Worm (Caenorhabditis elegans) whole organism, young adult: Measurements from ENCODE around the gene srb-12.
"Not testable (repeated sequence)": the region's sequence is repeated elsewhere in the genome, so short reads cannot be mapped to it uniquely, and the experiment has no call there.

ENCODE experiments used
- B0261.1 ChIP-seq: sonication (generic microtip); optimal IDR thresholded peaks from 2 replicates; lab custom pipeline; 2016; ENCODE audit warnings: mild to moderate bottlenecking, missing genetic modification characterization, moderate library complexity, missing compliant biosample characterization
- D2030.7 ChIP-seq: fragments of 200-800 bp; sonication (Bioruptor generic); IDR thresholded peaks from 2 replicates; pipeline ENCODE4 v1.3.6; 2022; ENCODE audit warnings: missing genetic modification reagents, missing genetic modification characterization, missing compliant biosample characterization
- F22D6.2 ChIP-seq: sonication (generic microtip); optimal IDR thresholded peaks from 2 replicates; lab custom pipeline; 2016; ENCODE audit warnings: mild to moderate bottlenecking, missing genetic modification characterization, missing compliant biosample characterization
- F33H1.4 ChIP-seq: fragments of 200-800 bp; sonication (Bioruptor generic); IDR thresholded peaks from 2 replicates; pipeline ENCODE4 v1.3.6; 2022; ENCODE audit warnings: missing genetic modification reagents, missing genetic modification characterization, missing compliant biosample characterization
- F49E8.2 ChIP-seq: sonication (generic microtip); optimal IDR thresholded peaks from 3 replicates; lab custom pipeline; 2017; ENCODE audit warnings: missing genetic modification characterization, mild to moderate bottlenecking, missing compliant biosample characterization, antibody characterized with exemption, moderate library complexity; ENCODE audit not compliant: insufficient read depth
- K11D2.4 ChIP-seq: fragments of 200-800 bp; sonication (Bioruptor generic); IDR thresholded peaks from 2 replicates; pipeline ENCODE4 v1.3.6; 2022; ENCODE audit warnings: missing genetic modification reagents, missing genetic modification characterization, missing compliant biosample characterization
- K12H6.12 ChIP-seq: fragments of 200-800 bp; sonication (Bioruptor generic); optimal IDR thresholded peaks from 2 replicates; lab custom pipeline; 2018; ENCODE audit warnings: mild to moderate bottlenecking, missing genetic modification characterization, missing compliant biosample characterization
- Y56A3A.18 ChIP-seq: fragments of 200-800 bp; sonication (Bioruptor generic); IDR thresholded peaks from 2 replicates; pipeline ENCODE4 v1.3.6; 2022; ENCODE audit warnings: missing genetic modification reagents, missing genetic modification characterization, missing compliant biosample characterization
- aptf-2 ChIP-seq: fragments of 200-800 bp; sonication (Bioruptor generic); conservative IDR thresholded peaks from 2 replicates; pipeline ENCODE4 v1.3.6; 2022; ENCODE audit warnings: missing genetic modification reagents, missing genetic modification characterization, missing compliant biosample characterization
- athp-1 ChIP-seq: sonication (generic microtip); optimal IDR thresholded peaks from 2 replicates; lab custom pipeline; 2017; ENCODE audit warnings: mild to moderate bottlenecking, missing genetic modification characterization, missing compliant biosample characterization
- attf-6 ChIP-seq: fragments of 200-800 bp; sonication (Bioruptor generic); IDR thresholded peaks from 2 replicates; pipeline ENCODE4 v1.3.6; 2022; ENCODE audit warnings: missing genetic modification reagents, missing genetic modification characterization, missing compliant biosample characterization
- bed-1 ChIP-seq: fragments of 200-800 bp; sonication (Bioruptor generic); IDR thresholded peaks from 2 replicates; pipeline ENCODE4 v1.3.6; 2022; ENCODE audit warnings: missing genetic modification reagents, missing genetic modification characterization, missing compliant biosample characterization
- cebp-1 ChIP-seq, 2 experiments: fragments of 200-800 bp in 1 of 2; sonication (Bioruptor generic) in 1 of 2; sonication (generic microtip) in 1 of 2; IDR thresholded peaks in 1 of 2; optimal IDR thresholded peaks in 1 of 2; 2 replicates each; pipeline versions ENCODE4 v1.3.6 to Lab custom; 2017 to 2022; ENCODE audit warnings: missing compliant biosample characterization in 2 of 2, missing genetic modification characterization in 2 of 2, mild to moderate bottlenecking in 1 of 2, missing genetic modification reagents in 1 of 2, moderate library complexity in 1 of 2
- ceh-79 ChIP-seq: sonication (generic microtip); optimal IDR thresholded peaks from 2 replicates; lab custom pipeline; 2017; ENCODE audit warnings: mild to moderate bottlenecking, missing genetic modification characterization, missing compliant biosample characterization
- die-1 ChIP-seq: sonication (generic microtip); optimal IDR thresholded peaks from 2 replicates; lab custom pipeline; 2016; ENCODE audit warnings: missing genotype, mild to moderate bottlenecking, missing genetic modification characterization, missing compliant biosample characterization
- ets-4 ChIP-seq: fragments of 200-800 bp; sonication (Bioruptor generic); optimal IDR thresholded peaks from 2 replicates; lab custom pipeline; 2018; ENCODE audit warnings: mild to moderate bottlenecking, missing genetic modification characterization, missing compliant biosample characterization
- him-1 ChIP-seq: sonication (generic microtip); optimal IDR thresholded peaks from 2 replicates; lab custom pipeline; 2016; ENCODE audit warnings: missing genotype, missing genetic modification reagents, missing genetic modification characterization, missing compliant biosample characterization
- lin-26 ChIP-seq: fragments of 200-800 bp; sonication (Bioruptor generic); IDR thresholded peaks from 2 replicates; pipeline ENCODE4 v1.3.6; 2022; ENCODE audit warnings: missing genetic modification reagents, missing genetic modification characterization, missing compliant biosample characterization
- lsl-1 ChIP-seq: fragments of 200-800 bp; sonication (Bioruptor generic); optimal IDR thresholded peaks from 2 replicates; lab custom pipeline; 2018; ENCODE audit warnings: mild to moderate bottlenecking, missing genetic modification characterization, moderate library complexity, missing compliant biosample characterization
- madf-6 ChIP-seq: fragments of 200-800 bp; sonication (Bioruptor generic); IDR thresholded peaks from 2 replicates; pipeline ENCODE4 v1.3.6; 2022; ENCODE audit warnings: missing genetic modification reagents, missing genetic modification characterization, missing compliant biosample characterization
- mel-28 ChIP-seq: sonication (generic microtip); optimal IDR thresholded peaks from 2 replicates; lab custom pipeline; 2016; ENCODE audit warnings: borderline replicate concordance, mild to moderate bottlenecking, missing genetic modification characterization, missing compliant biosample characterization
- mes-4 ChIP-seq: sonication (generic microtip); optimal IDR thresholded peaks from 2 replicates; lab custom pipeline; 2016; ENCODE audit warnings: missing genotype, missing genetic modification characterization, missing compliant biosample characterization
- rcor-1 ChIP-seq: fragments of 200-800 bp; sonication (Bioruptor generic); IDR thresholded peaks from 2 replicates; pipeline ENCODE4 v1.3.6; 2022; ENCODE audit warnings: missing genetic modification reagents, missing genetic modification characterization, missing compliant biosample characterization
- rec-8 ChIP-seq, 2 experiments: sonication (generic microtip); optimal IDR thresholded peaks; 2 replicates each; lab custom pipeline; 2016; ENCODE audit warnings: mild to moderate bottlenecking in 2 of 2, missing genetic modification characterization in 2 of 2, missing genetic modification reagents in 2 of 2, missing genotype in 2 of 2, missing biosample characterization in 1 of 2, missing compliant biosample characterization in 1 of 2, moderate library complexity in 1 of 2
- sdz-38 ChIP-seq: sonication (generic microtip); optimal IDR thresholded peaks from 2 replicates; lab custom pipeline; 2016; ENCODE audit warnings: missing genotype, missing genetic modification characterization, missing compliant biosample characterization
- snpc-3.4 ChIP-seq: sonication (generic microtip); optimal IDR thresholded peaks from 2 replicates; lab custom pipeline; 2017; ENCODE audit warnings: missing genetic modification characterization, mild to moderate bottlenecking, missing compliant biosample characterization, antibody characterized with exemption, moderate library complexity, missing genotype, missing genetic modification reagents
- unc-130 ChIP-seq: sonication (generic microtip); optimal IDR thresholded peaks from 2 replicates; lab custom pipeline; 2016; ENCODE audit warnings: missing genetic modification reagents, missing genetic modification characterization, missing compliant biosample characterization
- ztf-22 ChIP-seq: fragments of 200-800 bp; sonication (Bioruptor generic); optimal IDR thresholded peaks from 2 replicates; lab custom pipeline; 2018; ENCODE audit warnings: mild to moderate bottlenecking, missing genetic modification characterization, moderate library complexity, missing compliant biosample characterization

The srb-12 gene

DNA sequence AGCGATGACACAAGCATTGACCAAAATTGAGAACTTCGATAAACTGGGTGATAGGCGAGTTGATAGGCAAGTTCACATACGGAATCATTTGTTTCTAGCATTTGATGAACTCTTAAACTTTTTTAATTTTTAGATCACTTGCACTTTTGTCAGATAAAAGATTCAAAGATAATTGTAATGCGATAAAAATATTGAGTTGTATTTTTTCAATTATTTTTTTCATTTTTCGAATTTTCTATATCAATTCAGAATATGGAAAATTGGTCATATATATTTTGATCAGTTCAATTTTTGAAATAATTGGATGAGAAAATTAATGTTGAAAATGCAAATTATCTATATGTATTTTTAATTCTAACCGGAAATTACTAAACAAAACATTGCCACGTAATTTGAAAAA is 12.3 kb upstream of the srb-12 start, which contains the start of gene srb-3:
TSS of gene srb-3 (minus strand) at position 101 of the 400 bp plus-strand sequence.
- TF ChIP-seq aptf-2 (no peak), cebp-1 (GFP tag; IDR thresholded peaks at IDR 0.05; lab: Robert Waterston, UW) (no peak), cebp-1 (tag; optimal IDR thresholded peaks at IDR 0.05; lab: Kevin White, UChicago) (no peak), athp-1 (tag; lab: Kevin White, UChicago) (no peak), rcor-1 (GFP tag; lab: Robert Waterston, UW) (no peak)
- TF ChIP-seq, all 124 proteins: peak for 0

- TF ChIP-seq ztf-22 (GFP tag; lab: Kevin White, UChicago) (no peak), ceh-79 (tag; lab: Kevin White, UChicago) (no peak), rec-8 (tag; optimal IDR thresholded peaks at IDR 0.05; lab: Kevin White, UChicago) (no peak), snpc-3.4 (no peak)
These were observed 8.8 kb upstream of the srb-12 start, which contains the start of gene srb-5 for ce11 chrII:5163283-5163682. Gene srb-5, minus strand, starts transcription at chrII:5163383.

- TF ChIP-seq ets-4 (GFP tag; lab: Kevin White, UChicago), result no peak
- no peak for TF ChIP-seq K11D2.4 (GFP tag; lab: Robert Waterston, UW)
- TF ChIP-seq lin-26 (GFP tag; lab: Robert Waterston, UW), result no peak
- no peak for TF ChIP-seq mel-28 (tag; lab: Kevin White, UChicago)
- no peak for TF ChIP-seq bed-1 (GFP tag; lab: Robert Waterston, UW)
- no peak for TF ChIP-seq K12H6.12
- TF ChIP-seq him-1 (tag; lab: Kevin White, UChicago), result no peak
- no peak for TF ChIP-seq unc-130
These were observed 6.7 kb upstream of the srb-12 start, which contains the start of gene C27D6.11 for ce11 chrII:5161102-5161501. Gene C27D6.11, minus strand, starts transcription at chrII:5161202.

- TF ChIP-seq mes-4 (tag; lab: Kevin White, UChicago); unc-130; D2030.7 (GFP tag; lab: Robert Waterston, UW): not testable (repeated sequence)
These were observed 4.3 kb upstream of the srb-12 start, which contains the start of gene F58A6.9 for ce11 chrII:5158774-5159173. Gene F58A6.9, minus strand, starts transcription at chrII:5158874.

DNA sequence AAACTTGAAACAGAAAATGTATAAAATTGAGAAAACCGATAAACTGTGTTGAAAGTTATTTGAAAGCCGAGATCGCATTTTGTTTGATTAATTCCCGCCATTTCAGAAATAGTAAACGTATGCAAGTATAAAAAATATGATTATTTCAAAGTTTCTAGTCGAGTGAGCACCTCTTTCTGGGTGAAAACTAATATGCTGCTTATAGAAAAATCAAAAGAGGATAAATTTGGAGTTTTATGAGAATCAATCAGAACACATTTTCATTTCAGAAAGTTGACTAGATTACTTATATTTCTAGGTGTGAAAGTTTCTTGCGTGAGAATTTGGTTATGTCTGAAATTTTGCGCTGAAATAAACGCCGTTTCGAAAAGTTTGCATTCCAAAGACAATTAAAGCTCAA is 3.1 kb upstream of the srb-12 start, which contains the start of gene srb-13:
TSS of gene srb-13 (minus strand) at position 101 of the 400 bp plus-strand sequence.
- TF ChIP-seq B0261.1 (tag; lab: Kevin White, UChicago) (no peak), attf-6 (GFP tag; lab: Robert Waterston, UW) (no peak), lsl-1 (GFP tag; lab: Kevin White, UChicago) (no peak), F22D6.2 (tag; lab: Kevin White, UChicago) (no peak)

ce11 chrII:5156983-5157382 is 2.5 kb upstream of the srb-12 start, which contains the start of gene msp-45:
Gene msp-45, minus strand, starts transcription at chrII:5157083.
- TF ChIP-seq Y56A3A.18 (GFP tag; lab: Robert Waterston, UW) (no peak), athp-1 (tag; lab: Kevin White, UChicago) (no peak), F49E8.2 (tag; lab: Kevin White, UChicago) (no peak), F33H1.4 (GFP tag; lab: Robert Waterston, UW) (no peak), madf-6 (GFP tag; lab: Robert Waterston, UW) (no peak), sdz-38 (tag; lab: Kevin White, UChicago) (no peak), die-1 (no peak)
